Fruit fly (Drosophila melanogaster) whole organism, embryonic: ENCODE data around the gene Noa36.
A peak's percentile ranks its signal among the peaks of the same experiment; 100 is the strongest.

Experiments used
- CG10654 ChIP-seq: fragments of 200-800 bp; sonication (Bioruptor generic); optimal IDR thresholded peaks from 2 replicates; lab custom pipeline; 2016; ENCODE audit warnings: missing biosample characterization, missing genetic modification characterization
- CG13894 ChIP-seq: fragments of 200-800 bp; sonication (Bioruptor generic); optimal IDR thresholded peaks from 3 replicates; lab custom pipeline; 2018; ENCODE audit warnings: missing biosample characterization, mild to moderate bottlenecking, missing genetic modification characterization, moderate library complexity
- CG15011 ChIP-seq: fragments of 200-800 bp; sonication (Bioruptor generic); optimal IDR thresholded peaks from 3 replicates; lab custom pipeline; 2018; ENCODE audit warnings: missing biosample characterization, mild to moderate bottlenecking, missing genetic modification characterization
- CG15696 ChIP-seq: fragments of 200-800 bp; sonication (Bioruptor generic); optimal IDR thresholded peaks from 2 replicates; lab custom pipeline; 2019; ENCODE audit warnings: missing biosample characterization, mild to moderate bottlenecking, missing genetic modification characterization, moderate library complexity
- CG18599 ChIP-seq: fragments of 200-800 bp; sonication (Bioruptor generic); optimal IDR thresholded peaks from 3 replicates; lab custom pipeline; 2017; ENCODE audit warnings: missing biosample characterization, missing genetic modification characterization, mild to moderate bottlenecking, moderate library complexity, missing genetic modification reagents
- CG2116 ChIP-seq: fragments of 200-800 bp; sonication (Bioruptor generic); optimal IDR thresholded peaks from 3 replicates; lab custom pipeline; 2018; ENCODE audit warnings: missing biosample characterization, mild to moderate bottlenecking, missing genetic modification characterization
- CG2678 ChIP-seq: fragments of 200-800 bp; sonication (Bioruptor generic); optimal IDR thresholded peaks from 3 replicates; lab custom pipeline; 2019; ENCODE audit warnings: missing biosample characterization, mild to moderate bottlenecking, missing genetic modification characterization, moderate library complexity
- CG31224 ChIP-seq: fragments of 200-800 bp; sonication (Bioruptor generic); IDR thresholded peaks from 2 replicates; pipeline ENCODE4 v1.3.6; 2022; ENCODE audit warnings: missing biosample characterization, missing genetic modification characterization
- CG32772 ChIP-seq: fragments of 200-800 bp; sonication (Bioruptor generic); IDR thresholded peaks from 2 replicates; pipeline ENCODE4 v1.3.6; 2022; ENCODE audit warnings: missing biosample characterization, missing genetic modification characterization
- CG33557 ChIP-seq: fragments of 200-800 bp; sonication (Bioruptor generic); optimal IDR thresholded peaks from 2 replicates; lab custom pipeline; 2019; ENCODE audit warnings: missing biosample characterization, mild to moderate bottlenecking, missing genetic modification characterization, moderate library complexity
- CG4282 ChIP-seq: fragments of 200-800 bp; sonication (Bioruptor generic); optimal IDR thresholded peaks from 2 replicates; lab custom pipeline; 2016; ENCODE audit warnings: missing biosample characterization, missing genetic modification characterization
- CG4730 ChIP-seq: fragments of 200-800 bp; sonication (Bioruptor generic); IDR thresholded peaks from 2 replicates; pipeline ENCODE4 v1.3.6; 2022; ENCODE audit warnings: missing biosample characterization, missing genetic modification characterization
- CG5180 ChIP-seq: fragments of 200-800 bp; sonication (Bioruptor generic); optimal IDR thresholded peaks from 3 replicates; lab custom pipeline; 2017; ENCODE audit warnings: missing biosample characterization, missing genetic modification characterization, mild to moderate bottlenecking, moderate library complexity, missing genetic modification reagents
- CG6683 ChIP-seq: fragments of 200-800 bp; sonication (Bioruptor generic); optimal IDR thresholded peaks from 2 replicates; lab custom pipeline; 2017; ENCODE audit warnings: missing biosample characterization, mild to moderate bottlenecking, missing genetic modification characterization, missing genetic modification reagents
- CG6791 ChIP-seq: fragments of 200-800 bp; sonication (Bioruptor generic); IDR thresholded peaks from 3 replicates; pipeline ENCODE4 v1.3.6; 2022; ENCODE audit warnings: missing biosample characterization, missing genetic modification characterization; ENCODE audit not compliant: partially characterized antibody
- CG6813 ChIP-seq: fragments of 200-800 bp; sonication (Bioruptor generic); optimal IDR thresholded peaks from 2 replicates; lab custom pipeline; 2017; ENCODE audit warnings: missing biosample characterization, missing genetic modification characterization, mild to moderate bottlenecking, moderate library complexity, missing genetic modification reagents
- CG7839 ChIP-seq: fragments of 200-800 bp; sonication (Bioruptor generic); optimal IDR thresholded peaks from 3 replicates; lab custom pipeline; 2018; ENCODE audit warnings: missing biosample characterization, mild to moderate bottlenecking, missing genetic modification characterization, moderate library complexity
- CG8089 ChIP-seq: fragments of 200-800 bp; sonication (Bioruptor generic); optimal IDR thresholded peaks from 3 replicates; lab custom pipeline; 2016; ENCODE audit warnings: missing biosample characterization, missing genetic modification characterization
- CG8290 ChIP-seq, 3 experiments: fragments of 200-800 bp; sonication (Bioruptor generic); optimal IDR thresholded peaks; 2 replicates each; lab custom pipeline; 2016 to 2019; ENCODE audit warnings: missing biosample characterization in 3 of 3, missing genetic modification characterization in 3 of 3, mild to moderate bottlenecking in 2 of 3, moderate library complexity in 1 of 3
- CG8765 ChIP-seq: fragments of 200-800 bp; sonication (Bioruptor generic); IDR thresholded peaks from 2 replicates; pipeline ENCODE4 v1.3.6; 2022; ENCODE audit warnings: missing biosample characterization, missing genetic modification characterization
- CG9609 ChIP-seq: fragments of 200-800 bp; sonication (Bioruptor generic); optimal IDR thresholded peaks from 3 replicates; lab custom pipeline; 2016; ENCODE audit warnings: missing biosample characterization, missing genetic modification characterization
- CrebB ChIP-seq: fragments of 200-800 bp; sonication (Bioruptor generic); optimal IDR thresholded peaks from 3 replicates; lab custom pipeline; 2018; ENCODE audit warnings: missing biosample characterization, mild to moderate bottlenecking, missing genetic modification characterization
- D ChIP-seq, 2 experiments: fragments of 200-800 bp in 1 of 2; fragments of >200 bp in 1 of 2; sonication (Bioruptor generic) in 1 of 2; optimal IDR thresholded peaks; 2 replicates in 1 of 2; 3 replicates in 1 of 2; lab custom pipeline; 2017; ENCODE audit warnings: mild to moderate bottlenecking in 1 of 2, missing biosample characterization in 1 of 2, missing genetic modification characterization in 1 of 2, missing genetic modification reagents in 1 of 2
- Drgx ChIP-seq: fragments of 200-800 bp; sonication (Bioruptor generic); IDR thresholded peaks from 2 replicates; pipeline ENCODE4 v1.3.6; 2022; ENCODE audit warnings: missing biosample characterization, missing genetic modification characterization
- Fer3 ChIP-seq: fragments of 200-800 bp; sonication (Bioruptor generic); optimal IDR thresholded peaks from 2 replicates; lab custom pipeline; 2018; ENCODE audit warnings: missing biosample characterization, mild to moderate bottlenecking, missing genetic modification characterization, moderate library complexity
- Kr ChIP-seq: fragments of 200-800 bp; sonication (Bioruptor generic); optimal IDR thresholded peaks from 2 replicates; lab custom pipeline; 2017; ENCODE audit warnings: missing biosample characterization, mild to moderate bottlenecking, missing genetic modification characterization
- Nf-YB ChIP-seq: fragments of 200-800 bp; sonication (Bioruptor generic); optimal IDR thresholded peaks from 3 replicates; lab custom pipeline; 2019; ENCODE audit warnings: missing biosample characterization, mild to moderate bottlenecking, missing genetic modification characterization, moderate library complexity
- Ptx1 ChIP-seq: fragments of 200-800 bp; sonication (Bioruptor generic); IDR thresholded peaks from 2 replicates; pipeline ENCODE4 v1.3.6; 2022; ENCODE audit warnings: missing biosample characterization, missing genetic modification characterization
- Sox100B ChIP-seq: fragments of 200-800 bp; sonication (Bioruptor generic); optimal IDR thresholded peaks from 3 replicates; lab custom pipeline; 2018; ENCODE audit warnings: missing biosample characterization, mild to moderate bottlenecking, missing genetic modification characterization
- ci ChIP-seq: fragments of 200-800 bp; sonication (Bioruptor generic); IDR thresholded peaks from 3 replicates; pipeline ENCODE4 v1.3.6; 2022; ENCODE audit warnings: missing biosample characterization, missing genetic modification characterization
- dmrt11E ChIP-seq: fragments of 200-800 bp; sonication (Bioruptor generic); optimal IDR thresholded peaks from 3 replicates; lab custom pipeline; 2018; ENCODE audit warnings: missing biosample characterization, mild to moderate bottlenecking, missing genetic modification characterization, moderate library complexity
- gem ChIP-seq: fragments of 200-800 bp; sonication (Bioruptor generic); optimal IDR thresholded peaks from 2 replicates; lab custom pipeline; 2019; ENCODE audit warnings: missing biosample characterization, mild to moderate bottlenecking, missing genetic modification characterization, moderate library complexity
- gro ChIP-seq: fragments of 200-800 bp; sonication (Bioruptor generic); optimal IDR thresholded peaks from 2 replicates; lab custom pipeline; 2016; ENCODE audit warnings: missing biosample characterization, missing genetic modification characterization
- ind ChIP-seq: fragments of 200-800 bp; sonication (Bioruptor generic); optimal IDR thresholded peaks from 3 replicates; lab custom pipeline; 2016; ENCODE audit warnings: missing biosample characterization, missing genetic modification characterization
- jigr1 ChIP-seq: fragments of 200-800 bp; sonication (Bioruptor generic); IDR thresholded peaks from 3 replicates; pipeline ENCODE4 v1.3.6; 2022; ENCODE audit warnings: missing biosample characterization, missing genetic modification characterization
- jing ChIP-seq: fragments of 200-800 bp; sonication (Bioruptor generic); optimal IDR thresholded peaks from 2 replicates; lab custom pipeline; 2018; ENCODE audit warnings: missing biosample characterization, mild to moderate bottlenecking, missing genetic modification characterization
- kay ChIP-seq: fragments of 200-800 bp; sonication (Bioruptor generic); optimal IDR thresholded peaks from 2 replicates; lab custom pipeline; 2016; ENCODE audit warnings: missing biosample characterization, missing genetic modification characterization
- lbe ChIP-seq: fragments of 200-800 bp; sonication (Bioruptor generic); optimal IDR thresholded peaks from 2 replicates; lab custom pipeline; 2016; ENCODE audit warnings: missing biosample characterization, mild to moderate bottlenecking, missing genetic modification characterization
- odd ChIP-seq: fragments of 200-800 bp; sonication (Bioruptor generic); optimal IDR thresholded peaks from 2 replicates; lab custom pipeline; 2017; ENCODE audit warnings: missing biosample characterization, mild to moderate bottlenecking, missing genetic modification characterization
- org-1 ChIP-seq: fragments of 200-800 bp; sonication (Bioruptor generic); optimal IDR thresholded peaks from 2 replicates; lab custom pipeline; 2017; ENCODE audit warnings: missing biosample characterization, missing genetic modification characterization
- run ChIP-seq: fragments of 200-800 bp; sonication (Bioruptor generic); optimal IDR thresholded peaks from 3 replicates; lab custom pipeline; 2018; ENCODE audit warnings: missing biosample characterization, mild to moderate bottlenecking, missing genetic modification characterization
- scrt ChIP-seq: fragments of 200-800 bp; sonication (Bioruptor generic); optimal IDR thresholded peaks from 2 replicates; lab custom pipeline; 2018; ENCODE audit warnings: missing biosample characterization, mild to moderate bottlenecking, missing genetic modification characterization, moderate library complexity
- sens ChIP-seq: fragments of 200-800 bp; sonication (Bioruptor generic); peaks from one replicate; lab custom pipeline; 2016; ENCODE audit warnings: missing biosample characterization, missing genetic modification characterization
- tll ChIP-seq, 2 experiments: fragments of 200-800 bp in 1 of 2; fragments of >200 bp in 1 of 2; sonication (Bioruptor generic) in 1 of 2; optimal IDR thresholded peaks; 2 replicates each; lab custom pipeline; 2017 to 2019; ENCODE audit warnings: missing biosample characterization in 2 of 2, missing genetic modification characterization in 2 of 2, mild to moderate bottlenecking in 1 of 2, moderate library complexity in 1 of 2
- unpg ChIP-seq: fragments of 200-800 bp; sonication (Bioruptor generic); optimal IDR thresholded peaks from 3 replicates; lab custom pipeline; 2018; ENCODE audit warnings: missing biosample characterization, mild to moderate bottlenecking, missing genetic modification characterization, moderate library complexity
- vvl ChIP-seq: fragments of 200-800 bp; sonication (Bioruptor generic); IDR thresholded peaks from 2 replicates; pipeline ENCODE4 v1.3.6; 2022; ENCODE audit warnings: missing biosample characterization, missing genetic modification characterization

Noa36 gene

dm6 chr3R:28569529-28570175 lies 29.4 kb downstream of the Noa36 start (continued):
- TF ChIP-seq CG8765 (GFP tag; lab: Robert Waterston, UW) (no peak), run (no peak), CG15011 (GFP tag; lab: Kevin White, UChicago) (peak; percentile 1), lbe (GFP tag; lab: Kevin White, UChicago) (no peak), CG6791 (no peak), CG33557 (GFP tag; lab: Kevin White, UChicago) (no peak), CG5180 (GFP tag; lab: Kevin White, UChicago) (no peak), scrt (GFP tag; lab: Kevin White, UChicago) (no peak), D (optimal IDR thresholded peaks at IDR 0.05; lab: Kevin White, UChicago) (no peak), D (GFP tag; optimal IDR thresholded peaks at IDR 0.05; lab: Kevin White, UChicago) (peak; percentile 8), CG2116 (GFP tag; lab: Kevin White, UChicago) (no peak), CG4282 (GFP tag; lab: Kevin White, UChicago) (no peak), CG4730 (GFP tag; lab: Robert Waterston, UW) (no peak), jigr1 (GFP tag; lab: Robert Waterston, UW) (no peak), jing (GFP tag; lab: Kevin White, UChicago) (no peak), ci (GFP tag; lab: Robert Waterston, UW) (0 out of 3 replicates have a peak, but pooled peaks have one; percentile 41), odd (peak; percentile 6), sens (peak; percentile 75), ind (no peak), gro (GFP tag; lab: Kevin White, UChicago) (no peak), unpg (peak; percentile 21), CG6813 (GFP tag; lab: Kevin White, UChicago) (peak; percentile 22), org-1 (GFP tag; lab: Kevin White, UChicago) (peak; percentile 1), gem (tag; lab: Kevin White, UChicago) (peak; percentile 17), CG7839 (no peak), CG15696 (tag; lab: Kevin White, UChicago) (peak; percentile 12), kay (no peak), CG31224 (GFP tag; lab: Robert Waterston, UW) (no peak), dmrt11E (peak; percentile 19), CG2678 (tag; lab: Kevin White, UChicago) (peak; percentile 27), CrebB (tag; lab: Kevin White, UChicago) (no peak), CG9609 (GFP tag; lab: Kevin White, UChicago) (no peak), Sox100B (GFP tag; lab: Kevin White, UChicago) (peak; percentile 8), Drgx (GFP tag; lab: Robert Waterston, UW) (no peak), CG10654 (GFP tag; lab: Kevin White, UChicago) (no peak), vvl (GFP tag; lab: Robert Waterston, UW) (no peak), CG13894 (tag; lab: Kevin White, UChicago) (no peak), tll (GFP tag; optimal IDR thresholded peaks at IDR 0.05; lab: Kevin White, UChicago) (peak in 1 of 2 experiments; percentile 55), Fer3 (tag; lab: Kevin White, UChicago) (no peak), CG18599 (GFP tag; lab: Kevin White, UChicago) (no peak), CG6683 (GFP tag; lab: Kevin White, UChicago) (no peak), Kr (GFP tag; lab: Kevin White, UChicago) (peak; percentile 44), Ptx1 (no peak), CG8089 (GFP tag; lab: Kevin White, UChicago) (no peak), CG32772 (GFP tag; lab: Robert Waterston, UW) (no peak), CG8290 (GFP tag; optimal IDR thresholded peaks at IDR 0.05; lab: Kevin White, UChicago) (no peak), CG8290 (tag; optimal IDR thresholded peaks at IDR 0.05; lab: Kevin White, UChicago) (no peak), Nf-YB (GFP tag; lab: Kevin White, UChicago) (no peak)
- TF ChIP-seq, all 482 proteins: peak for 21
